Worm (Caenorhabditis elegans): ENCODE results near the gene M05D6.8.

Gene M05D6.8

ce11 chrII:8514729-8515128 is 43.7 kb upstream of the M05D6.8 start, which contains the start of gene ctg-2:
Gene ctg-2, plus strand, starts transcription at chrII:8515054.
- no peak for TF ChIP-seq ceh-83 (GFP tag; optimal IDR thresholded peaks at IDR 0.05)

ce11 chrII:8508956-8509355 is 37.9 kb upstream of the M05D6.8 start, which contains the start of gene T13H5.1:
Gene T13H5.1, minus strand, starts transcription at chrII:8509056.
- TF ChIP-seq mls-2 (tag; optimal IDR thresholded peaks at IDR 0.05) (no peak), unc-39 (tag; optimal IDR thresholded peaks at IDR 0.05) (no peak), mab-5 (tag; optimal IDR thresholded peaks at IDR 0.05) (no peak), cnd-1 (tag; optimal IDR thresholded peaks at IDR 0.05) (no peak)

ce11 chrII:8506759-8507158 is 35.7 kb upstream of the M05D6.8 start:
- TF ChIP-seq ztf-11 (tag; optimal IDR thresholded peaks at IDR 0.05) (no peak), ham-2 (GFP tag; optimal IDR thresholded peaks at IDR 0.05) (no peak), tbx-8 (GFP tag; optimal IDR thresholded peaks at IDR 0.05) (no peak), nhr-28 (tag; optimal IDR thresholded peaks at IDR 0.05) (no peak), nhr-76 (tag; optimal IDR thresholded peaks at IDR 0.05) (no peak), ceh-43 (GFP tag; optimal IDR thresholded peaks at IDR 0.05) (no peak), blmp-1 (tag; optimal IDR thresholded peaks at IDR 0.05) (no peak), ces-1 (GFP tag; optimal IDR thresholded peaks at IDR 0.05) (no peak), ceh-83 (GFP tag; optimal IDR thresholded peaks at IDR 0.05) (no peak), lin-13 (tag; optimal IDR thresholded peaks at IDR 0.05) (no peak), elt-1 (tag; optimal IDR thresholded peaks at IDR 0.05; ENCODE audit: borderline replicate concordance, insufficient read depth) (no peak), ceh-39 (tag; optimal IDR thresholded peaks at IDR 0.05) (no peak), M03D4.4 (tag; optimal IDR thresholded peaks at IDR 0.05) (no peak), unc-62 (GFP tag; optimal IDR thresholded peaks at IDR 0.05) (no peak)

ce11 chrII:8504074-8504724 is 33.2 kb upstream of the M05D6.8 start:
- no peak for TF ChIP-seq lin-32 (GFP tag; optimal IDR thresholded peaks at IDR 0.05)
- no peak for TF ChIP-seq tbx-8 (GFP tag; optimal IDR thresholded peaks at IDR 0.05)
- no peak for TF ChIP-seq zip-8 (tag; optimal IDR thresholded peaks at IDR 0.05)

ce11 chrII:8499021-8499420 is 28.0 kb upstream of the M05D6.8 start:
- peak; percentile 100 for TF ChIP-seq hlh-1 (tag; optimal IDR thresholded peaks at IDR 0.05)
- TF ChIP-seq unc-62 (GFP tag; optimal IDR thresholded peaks at IDR 0.05): peak; percentile 66
- TF ChIP-seq mab-5 (tag; optimal IDR thresholded peaks at IDR 0.05): no peak
- TF ChIP-seq unc-120 (tag; optimal IDR thresholded peaks at IDR 0.05; ENCODE audit: poor library complexity, severe bottlenecking): peak; percentile 95
- TF ChIP-seq M03D4.4 (tag; optimal IDR thresholded peaks at IDR 0.05): peak; percentile 25
- TF ChIP-seq ceh-83 (GFP tag; optimal IDR thresholded peaks at IDR 0.05): no peak

- TF ChIP-seq hlh-1 (tag; optimal IDR thresholded peaks at IDR 0.05): peak; percentile 96
- TF ChIP-seq M03D4.4 (tag; optimal IDR thresholded peaks at IDR 0.05): no peak
These were observed 27.1 kb upstream of the M05D6.8 start for ce11 chrII:8498173-8498572.

- TF ChIP-seq nhr-2 (tag; optimal IDR thresholded peaks at IDR 0.05) (no peak), blmp-1 (tag; optimal IDR thresholded peaks at IDR 0.05) (no peak), unc-62 (GFP tag; optimal IDR thresholded peaks at IDR 0.05) (no peak), sptf-1 (tag; optimal IDR thresholded peaks at IDR 0.05) (no peak), cnd-1 (tag; optimal IDR thresholded peaks at IDR 0.05) (no peak), lin-13 (tag; optimal IDR thresholded peaks at IDR 0.05) (no peak), drap-1 (GFP tag; optimal IDR thresholded peaks at IDR 0.05) (no peak), flh-1 (GFP tag; optimal IDR thresholded peaks at IDR 0.05) (no peak), M03D4.4 (tag; optimal IDR thresholded peaks at IDR 0.05) (no peak), hlh-1 (tag; optimal IDR thresholded peaks at IDR 0.05) (no peak), nhr-237 (tag; optimal IDR thresholded peaks at IDR 0.05) (no peak), ceh-83 (GFP tag; optimal IDR thresholded peaks at IDR 0.05) (no peak), elt-3 (tag; optimal IDR thresholded peaks at IDR 0.05) (no peak), unc-120 (tag; optimal IDR thresholded peaks at IDR 0.05; ENCODE audit: poor library complexity, severe bottlenecking) (no peak)
These were observed 25.1 kb upstream of the M05D6.8 start for ce11 chrII:8496184-8496583.

Measured in whole organism, mixed stage, embryonic.